Fruit fly (Drosophila melanogaster): ENCODE measurements around the gene Pgant35A.

dm6 chr2L:14374024-14374423, 15.0 kb downstream of the Pgant35A start:
- TF ChIP-seq gl (tag; optimal IDR thresholded peaks at IDR 0.05) = no peak
- TF ChIP-seq D1 (tag; optimal IDR thresholded peaks at IDR 0.05) = no peak
- no peak for TF ChIP-seq Pif1B (GFP tag; optimal IDR thresholded peaks at IDR 0.05)
- TF ChIP-seq CG32121 (GFP tag; IDR thresholded peaks at IDR 0.05) = no peak
- no peak for TF ChIP-seq Ets98B (GFP tag; IDR thresholded peaks at IDR 0.05)
- no peak for TF ChIP-seq CG17806 (tag; optimal IDR thresholded peaks at IDR 0.05)
- no peak for TF ChIP-seq CG8301 (tag; optimal IDR thresholded peaks at IDR 0.05)
- no peak for TF ChIP-seq Snoo (tag; optimal IDR thresholded peaks at IDR 0.05)
- TF ChIP-seq CG9948 (tag; optimal IDR thresholded peaks at IDR 0.05) = no peak

Data from whole organism, pupa.